Worm (Caenorhabditis elegans): Measurements from ENCODE around the gene K12H6.5.

- TF ChIP-seq dao-5 (tag; optimal IDR thresholded peaks at IDR 0.05), result no peak
- no peak for TF ChIP-seq W03F9.2 (tag; optimal IDR thresholded peaks at IDR 0.05)
- TF ChIP-seq him-1 (tag; optimal IDR thresholded peaks at IDR 0.05), result no peak
Observed at ce11 chrII:2856114-2856513, 30.1 kb upstream of the K12H6.5 start.

Data from whole organism, L4/young adult.